Worm (Caenorhabditis elegans) whole organism, midembryonic: ENCODE results near the gene kqt-1.

Source experiments
- T22C8.4 ChIP-seq: fragments of 200-800 bp; sonication (Bioruptor generic); IDR thresholded peaks from 2 replicates; pipeline ENCODE4 v1.3.6; 2022; ENCODE audit warnings: missing genetic modification characterization, missing compliant biosample characterization
- flt-1 ChIP-seq: fragments of 200-800 bp; sonication (Bioruptor generic); IDR thresholded peaks from 2 replicates; pipeline ENCODE4 v1.3.6; 2022; ENCODE audit warnings: missing genetic modification characterization, missing compliant biosample characterization
- klf-2 ChIP-seq: fragments of 200-800 bp; sonication (Bioruptor generic); conservative IDR thresholded peaks from 2 replicates; pipeline ENCODE4 v1.3.6; 2022; ENCODE audit warnings: missing genetic modification reagents, missing genetic modification characterization, missing compliant biosample characterization
- ref-1 ChIP-seq: fragments of 200-800 bp; sonication (Bioruptor generic); conservative IDR thresholded peaks from 2 replicates; pipeline ENCODE4 v1.3.6; 2022; ENCODE audit warnings: missing genetic modification reagents, missing genetic modification characterization, missing compliant biosample characterization
- tab-1 ChIP-seq: fragments of 200-800 bp; sonication (Bioruptor generic); IDR thresholded peaks from 2 replicates; pipeline ENCODE4 v1.3.6; 2022; ENCODE audit warnings: missing genetic modification characterization, missing compliant biosample characterization
- ztf-23 ChIP-seq: fragments of 200-800 bp; sonication (Bioruptor generic); IDR thresholded peaks from 2 replicates; pipeline ENCODE4 v1.3.6; 2022; ENCODE audit warnings: missing genetic modification reagents, missing genetic modification characterization, missing compliant biosample characterization
- ztf-29 ChIP-seq: fragments of 200-800 bp; sonication (Bioruptor generic); IDR thresholded peaks from 2 replicates; pipeline ENCODE4 v1.3.6; 2022; ENCODE audit warnings: missing genetic modification reagents, missing genetic modification characterization, missing compliant biosample characterization

DNA sequence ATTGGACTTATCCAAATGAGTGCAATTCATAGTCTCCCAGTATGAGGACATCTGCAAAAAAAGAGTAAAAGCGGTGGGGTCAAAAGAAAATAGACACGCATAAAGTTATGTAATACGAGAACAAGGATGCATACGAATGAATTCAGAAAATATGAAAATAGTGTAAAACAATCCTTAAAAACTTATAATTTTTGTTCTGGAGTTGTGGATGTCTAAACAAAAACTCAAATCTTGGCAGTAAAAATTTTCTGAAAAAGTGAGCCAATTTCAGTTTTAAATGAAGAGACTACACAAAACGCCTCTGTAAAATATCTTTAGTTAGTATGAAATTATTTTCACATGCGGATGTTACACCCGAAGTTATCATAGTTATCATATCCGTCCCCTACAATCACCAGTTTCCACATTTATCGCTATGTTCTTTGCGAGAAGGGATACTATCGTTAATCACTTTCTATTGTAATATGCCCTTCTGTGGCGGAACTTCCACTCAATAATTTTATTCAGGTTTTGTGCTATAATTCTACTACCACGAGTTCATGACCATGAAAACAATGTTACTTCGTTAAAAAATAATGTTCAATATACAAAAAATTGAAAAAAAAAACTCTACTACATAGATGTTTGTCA lies 21.9 kb downstream of the kqt-1 start, which contains the start of gene nhr-120:
- TF ChIP-seq ztf-29 (no peak), T22C8.4 (GFP tag; lab: Robert Waterston, UW) (no peak), ref-1 (no peak), klf-2 (GFP tag; lab: Robert Waterston, UW) (no peak), tab-1 (no peak), ztf-23 (GFP tag; lab: Robert Waterston, UW) (no peak), flt-1 (GFP tag; lab: Robert Waterston, UW) (no peak)
